Worm (Caenorhabditis elegans): ENCODE measurements around the gene Y66D12A.13.

The Y66D12A.13 gene

ce11 chrIII:11556860-11557259 is 8.7 kb downstream of the Y66D12A.13 start:
- peak; percentile 65 for TF ChIP-seq grh-1 (GFP tag; IDR thresholded peaks at IDR 0.05)
- TF ChIP-seq pag-3 (tag; optimal IDR thresholded peaks at IDR 0.05; ENCODE audit: borderline replicate concordance, insufficient read depth): no peak
- peak; percentile 19 for TF ChIP-seq nhr-47 (tag; optimal IDR thresholded peaks at IDR 0.05)
- TF ChIP-seq efl-1 (optimal IDR thresholded peaks at IDR 0.05): peak; percentile 24 to 30
- peak; percentile 7 to 84 for TF ChIP-seq efl-1 (GFP tag; optimal IDR thresholded peaks at IDR 0.05 in 1 of 2)
- peak; percentile 56 for TF ChIP-seq skn-1 (tag; optimal IDR thresholded peaks at IDR 0.05)
- peak; percentile 50 for TF ChIP-seq lin-14 (GFP tag; optimal IDR thresholded peaks at IDR 0.05)
- TF ChIP-seq elt-3 (tag; optimal IDR thresholded peaks at IDR 0.05): peak in 3 of 6 experiments; percentile 14 to 45 (median 26)
- no peak for TF ChIP-seq unc-62 (GFP tag; optimal IDR thresholded peaks at IDR 0.05)
- peak; percentile 19 for TF ChIP-seq swsn-7 (tag; optimal IDR thresholded peaks at IDR 0.05)
- TF ChIP-seq snu-23 (GFP tag; optimal IDR thresholded peaks at IDR 0.05): peak; percentile 12
- TF ChIP-seq ceh-8 (GFP tag; optimal IDR thresholded peaks at IDR 0.05): no peak
- TF ChIP-seq dpl-1 (GFP tag; optimal IDR thresholded peaks at IDR 0.05): peak; percentile 2 to 44 (median 26)
- TF ChIP-seq lsy-2 (tag; optimal IDR thresholded peaks at IDR 0.05): peak in 1 of 2 experiments; percentile 57
- TF ChIP-seq nhr-20 (tag; optimal IDR thresholded peaks at IDR 0.05): peak; percentile 20
- peak; percentile 17 for TF ChIP-seq nhr-71 (tag; optimal IDR thresholded peaks at IDR 0.05)
- peak in 1 of 2 experiments; percentile 31 for TF ChIP-seq lin-35 (GFP tag; optimal IDR thresholded peaks at IDR 0.05)
- no peak for TF ChIP-seq nhr-237 (tag; optimal IDR thresholded peaks at IDR 0.05)
- peak; percentile 36 for TF ChIP-seq blmp-1 (tag; optimal IDR thresholded peaks at IDR 0.05)
- no peak for TF ChIP-seq efl-3 (GFP tag; optimal IDR thresholded peaks at IDR 0.05)
- TF ChIP-seq egl-13 (tag; optimal IDR thresholded peaks at IDR 0.05): no peak
- TF ChIP-seq nhr-90 (tag; optimal IDR thresholded peaks at IDR 0.05; ENCODE audit: poor library complexity): peak; percentile 0
- no peak for TF ChIP-seq irx-1 (tag; optimal IDR thresholded peaks at IDR 0.05)
- peak; percentile 70 for TF ChIP-seq nhr-85 (tag)
- TF ChIP-seq C16A3.4 (tag; optimal IDR thresholded peaks at IDR 0.05): peak; percentile 21

DNA sequence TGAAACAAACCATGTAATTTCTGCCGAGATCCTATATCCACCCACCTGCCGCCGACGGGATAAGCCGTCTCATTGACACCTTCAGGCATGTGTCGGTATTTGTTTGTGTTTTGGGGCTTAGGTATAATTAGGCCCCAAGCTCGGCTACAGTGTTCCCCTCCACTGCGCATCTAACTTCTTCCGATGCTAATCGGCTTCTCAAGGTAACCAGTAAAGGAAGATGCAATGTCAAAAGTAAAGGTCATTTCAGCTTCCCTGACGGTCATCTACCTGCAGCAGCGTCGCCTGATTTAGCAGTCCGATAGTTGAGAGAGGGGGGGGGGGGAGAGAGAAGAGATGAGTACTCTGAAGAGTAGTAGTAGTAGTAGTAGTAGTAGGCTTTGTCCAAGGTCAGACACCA is 10.1 kb downstream of the Y66D12A.13 start:
- TF ChIP-seq nhr-76 (tag; optimal IDR thresholded peaks at IDR 0.05) (no peak), dsc-1 (tag; optimal IDR thresholded peaks at IDR 0.05) (no peak), nhr-28 (tag; optimal IDR thresholded peaks at IDR 0.05) (no peak), nhr-71 (tag; optimal IDR thresholded peaks at IDR 0.05) (no peak), tlp-1 (tag; optimal IDR thresholded peaks at IDR 0.05) (no peak), nhr-85 (tag) (peak; percentile 59), egl-13 (tag; optimal IDR thresholded peaks at IDR 0.05) (no peak), efl-1 (optimal IDR thresholded peaks at IDR 0.05) (no peak), efl-1 (GFP tag; optimal IDR thresholded peaks at IDR 0.05 in 1 of 2) (peak in 1 of 2 experiments; percentile 40), C34B4.2 (tag; optimal IDR thresholded peaks at IDR 0.05) (no peak), snpc-4 (tag; optimal IDR thresholded peaks at IDR 0.05) (no peak), isw-1 (GFP tag; IDR thresholded peaks at IDR 0.05) (no peak), lin-14 (GFP tag; optimal IDR thresholded peaks at IDR 0.05) (peak; percentile 39), snu-23 (GFP tag; optimal IDR thresholded peaks at IDR 0.05) (peak; percentile 12), nhr-12 (tag; optimal IDR thresholded peaks at IDR 0.05) (no peak), rnt-1 (tag; optimal IDR thresholded peaks at IDR 0.05) (no peak)

DNA sequence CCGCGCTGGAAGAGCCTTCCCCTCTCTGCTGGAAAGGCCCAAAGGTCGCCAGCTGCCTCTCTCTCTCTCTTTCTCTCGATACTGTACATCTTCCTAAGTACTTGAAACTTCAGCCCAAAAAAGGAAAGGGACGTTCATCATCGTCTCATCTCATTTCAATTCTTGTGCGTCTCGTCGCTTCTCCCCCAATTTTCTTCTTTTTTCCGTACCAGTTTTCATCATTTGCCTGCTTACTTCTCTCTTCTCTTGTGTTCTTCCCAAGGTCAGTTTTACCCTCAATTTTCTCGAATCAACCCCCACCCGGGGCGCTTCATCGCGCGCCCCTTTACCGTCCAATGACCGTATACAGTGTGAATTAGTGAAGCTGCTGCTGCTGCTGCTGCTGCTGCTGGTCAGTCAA is 11.5 kb downstream of the Y66D12A.13 start:
- TF ChIP-seq fkh-8 (tag; optimal IDR thresholded peaks at IDR 0.05) (no peak), egl-13 (tag; optimal IDR thresholded peaks at IDR 0.05) (no peak), mdl-1 (tag; optimal IDR thresholded peaks at IDR 0.05) (no peak), tbx-2 (tag; optimal IDR thresholded peaks at IDR 0.05) (no peak), hlh-17 (GFP tag; optimal IDR thresholded peaks at IDR 0.05; ENCODE audit: borderline replicate concordance) (no peak), snu-23 (GFP tag; optimal IDR thresholded peaks at IDR 0.05) (peak; percentile 30), grh-1 (GFP tag; IDR thresholded peaks at IDR 0.05) (0 out of 2 replicates have a peak, but pooled peaks have one; percentile 10), Y116A8C.19 (tag; optimal IDR thresholded peaks at IDR 0.05; ENCODE audit: borderline replicate concordance) (no peak), nhr-85 (tag) (peak; percentile 68), blmp-1 (tag; optimal IDR thresholded peaks at IDR 0.05) (peak; percentile 25), ceh-63 (GFP tag; optimal IDR thresholded peaks at IDR 0.05) (no peak), tlp-1 (tag; optimal IDR thresholded peaks at IDR 0.05) (no peak), hlh-4 (tag; optimal IDR thresholded peaks at IDR 0.05) (no peak), mef-2 (tag; optimal IDR thresholded peaks at IDR 0.05) (no peak), unc-98 (GFP tag; IDR thresholded peaks at IDR 0.05) (no peak), mab-9 (GFP tag; IDR thresholded peaks at IDR 0.05) (no peak), ztf-11 (tag; optimal IDR thresholded peaks at IDR 0.05) (peak in 1 of 2 experiments; percentile 4), nhr-12 (tag; optimal IDR thresholded peaks at IDR 0.05) (no peak), nhr-90 (tag; optimal IDR thresholded peaks at IDR 0.05; ENCODE audit: poor library complexity) (no peak), C16A3.4 (tag; optimal IDR thresholded peaks at IDR 0.05) (no peak), hpl-2 (GFP tag; optimal IDR thresholded peaks at IDR 0.05) (no peak), zip-4 (GFP tag; optimal IDR thresholded peaks at IDR 0.05) (no peak), dpl-1 (GFP tag; optimal IDR thresholded peaks at IDR 0.05) (no peak), sup-37 (GFP tag; optimal IDR thresholded peaks at IDR 0.05) (no peak), lin-14 (GFP tag; optimal IDR thresholded peaks at IDR 0.05) (peak; percentile 36)

Data from whole organism, L1 larva.